Worm (Caenorhabditis elegans) whole organism, L4 larva: Measurements from ENCODE around the gene C25F9.13.

Source experiments
- F10B5.3 ChIP-seq: sonication (generic microtip); optimal IDR thresholded peaks from 2 replicates; lab custom pipeline; 2016; ENCODE audit warnings: mild to moderate bottlenecking, missing genetic modification characterization, missing compliant biosample characterization
- F49E8.2 ChIP-seq: sonication (generic microtip); optimal IDR thresholded peaks from 2 replicates; lab custom pipeline; 2016; ENCODE audit warnings: missing compliant biosample characterization, mild to moderate bottlenecking, missing genetic modification characterization, borderline replicate concordance
- ceh-28 ChIP-seq: fragments of 150-350 bp; optimal IDR thresholded peaks from 2 replicates; lab custom pipeline; 2014; ENCODE audit warnings: missing biosample characterization, missing genetic modification reagents, missing genetic modification characterization
- ceh-62 ChIP-seq: sonication (generic microtip); optimal IDR thresholded peaks from 2 replicates; lab custom pipeline; 2017; ENCODE audit warnings: missing biosample characterization, missing genetic modification characterization
- dpl-1 ChIP-seq: fragments of 150-350 bp; optimal IDR thresholded peaks from 2 replicates; lab custom pipeline; 2014; ENCODE audit warnings: missing biosample characterization, missing genetic modification reagents, missing genetic modification characterization
- egl-27 ChIP-seq: sonication (generic microtip); optimal IDR thresholded peaks from 3 replicates; lab custom pipeline; 2017; ENCODE audit warnings: missing biosample characterization, missing genetic modification reagents, missing genetic modification characterization
- lin-38 ChIP-seq: fragments of 200-800 bp; sonication (Bioruptor generic); IDR thresholded peaks from 2 replicates; pipeline ENCODE4 v1.3.6; 2022; ENCODE audit warnings: missing genetic modification reagents, missing genetic modification characterization, missing compliant biosample characterization
- lin-39 ChIP-seq: fragments of 150-350 bp; optimal IDR thresholded peaks from 2 replicates; lab custom pipeline; 2014; ENCODE audit warnings: missing biosample characterization, missing genetic modification reagents, missing genetic modification characterization
- lsy-2 ChIP-seq, 2 experiments: fragments of 150-350 bp in 1 of 2; sonication (generic microtip) in 1 of 2; optimal IDR thresholded peaks; 2 replicates each; lab custom pipeline; 2014 to 2017; ENCODE audit warnings: missing biosample characterization in 2 of 2, missing genetic modification characterization in 2 of 2
- mep-1 ChIP-seq: fragments of 150-350 bp; sonication (generic microtip); optimal IDR thresholded peaks from 3 replicates; lab custom pipeline; 2014; ENCODE audit warnings: missing biosample characterization, missing genetic modification characterization
- sdz-12 ChIP-seq: fragments of 200-800 bp; sonication (Bioruptor generic); optimal IDR thresholded peaks from 2 replicates; lab custom pipeline; 2018; ENCODE audit warnings: mild to moderate bottlenecking, missing genetic modification characterization, missing compliant biosample characterization
- tra-1 ChIP-seq: fragments of 200-800 bp; sonication (Bioruptor generic); IDR thresholded peaks from 2 replicates; pipeline ENCODE4 v1.3.6; 2022; ENCODE audit warnings: missing genetic modification reagents, missing genetic modification characterization, missing compliant biosample characterization
- unc-130 ChIP-seq: sonication (generic microtip); optimal IDR thresholded peaks from 2 replicates; lab custom pipeline; 2016; ENCODE audit warnings: missing genetic modification reagents, missing genetic modification characterization, missing compliant biosample characterization

- no peak for TF ChIP-seq tra-1 (GFP tag; lab: Robert Waterston, UW)
- TF ChIP-seq lsy-2 (tag; optimal IDR thresholded peaks at IDR 0.05; lab: Kevin White, UChicago) = no peak
- TF ChIP-seq ceh-62 (tag; lab: Kevin White, UChicago) = no peak
- no peak for TF ChIP-seq egl-27 (tag; lab: Kevin White, UChicago)
- TF ChIP-seq lin-39 (tag; lab: Kevin White, UChicago) = no peak
- no peak for TF ChIP-seq unc-130 (GFP tag; lab: Kevin White, UChicago)
- no peak for TF ChIP-seq ceh-28 (tag; lab: Kevin White, UChicago)
- TF ChIP-seq mep-1 = no peak
- TF ChIP-seq F49E8.2 = no peak
- TF ChIP-seq dpl-1 (GFP tag; lab: Kevin White, UChicago) = no peak
- no peak for TF ChIP-seq lin-38 (GFP tag; lab: Robert Waterston, UW)
- no peak for TF ChIP-seq sdz-12 (GFP tag; lab: Kevin White, UChicago)
- TF ChIP-seq F10B5.3 (tag; lab: Kevin White, UChicago) = no peak
Measured at ce11 chrV:19371777-19372176, 27.0 kb downstream of the C25F9.13 start.
